Worm (Caenorhabditis elegans) whole organism, L2 larva: ENCODE measurements around the gene srh-39.

ENCODE experiments used
- ama-1 ChIP-seq: fragments of 150-350 bp; optimal IDR thresholded peaks from 2 replicates; lab custom pipeline; 2018; ENCODE audit warnings: inconsistent platforms
- ceh-82 ChIP-seq: fragments of 150-350 bp; optimal IDR thresholded peaks from 2 replicates; lab custom pipeline; 2014; ENCODE audit warnings: missing biosample characterization, missing genetic modification characterization
- elt-3 ChIP-seq: sonication (generic microtip); optimal IDR thresholded peaks from 2 replicates; lab custom pipeline; 2017; ENCODE audit warnings: missing biosample characterization, missing genetic modification characterization
- fos-1 ChIP-seq: fragments of 150-350 bp; optimal IDR thresholded peaks from 2 replicates; lab custom pipeline; 2014; ENCODE audit warnings: missing biosample characterization, missing genetic modification characterization
- lin-13 ChIP-seq: fragments of 150-350 bp; optimal IDR thresholded peaks from 2 replicates; lab custom pipeline; 2014; ENCODE audit warnings: missing biosample characterization, missing genetic modification reagents, missing genetic modification characterization
- mdl-1 ChIP-seq, 2 experiments: fragments of 150-350 bp in 1 of 2; sonication (generic microtip) in 1 of 2; optimal IDR thresholded peaks; 2 replicates each; lab custom pipeline; 2017; ENCODE audit warnings: missing biosample characterization in 2 of 2, missing genetic modification characterization in 2 of 2
- nhr-12 ChIP-seq: fragments of 150-350 bp; optimal IDR thresholded peaks from 2 replicates; lab custom pipeline; 2014; ENCODE audit warnings: missing biosample characterization, missing genetic modification characterization
- nhr-77 ChIP-seq: fragments of 150-350 bp; optimal IDR thresholded peaks from 2 replicates; lab custom pipeline; 2014; ENCODE audit warnings: missing biosample characterization, missing genetic modification characterization
- peb-1 ChIP-seq: fragments of 150-350 bp; optimal IDR thresholded peaks from 2 replicates; lab custom pipeline; 2014; ENCODE audit warnings: missing biosample characterization, missing genetic modification characterization
- sma-3 ChIP-seq: sonication (generic microtip); optimal IDR thresholded peaks from 2 replicates; lab custom pipeline; 2016; ENCODE audit warnings: missing genetic modification reagents, missing genetic modification characterization, missing compliant biosample characterization
- snpc-4 ChIP-seq: fragments of 150-350 bp; optimal IDR thresholded peaks from 2 replicates; lab custom pipeline; 2014; ENCODE audit warnings: missing biosample characterization, missing genetic modification characterization
- unc-39 ChIP-seq: fragments of 150-350 bp; optimal IDR thresholded peaks from 2 replicates; lab custom pipeline; 2014; ENCODE audit warnings: missing biosample characterization, missing genetic modification characterization
- unc-62 ChIP-seq: fragments of 150-350 bp; optimal IDR thresholded peaks from 2 replicates; lab custom pipeline; 2014; ENCODE audit warnings: missing biosample characterization, missing genetic modification reagents, missing genetic modification characterization
- ztf-11 ChIP-seq: sonication (generic microtip); optimal IDR thresholded peaks from 2 replicates; lab custom pipeline; 2017; ENCODE audit warnings: missing biosample characterization, missing genetic modification characterization

ce11 chrII:7755116-7755571 is 10.2 kb downstream of the srh-39 start, which contains the start of the genes B0228.6 and B0228.1:
- TF ChIP-seq unc-62 (GFP tag; lab: Kevin White, UChicago), result no peak
- no peak for TF ChIP-seq nhr-77 (tag; lab: Kevin White, UChicago)
- TF ChIP-seq unc-39, result no peak
- no peak for TF ChIP-seq lin-13 (GFP tag; lab: Kevin White, UChicago)
- TF ChIP-seq ceh-82 (tag; lab: Kevin White, UChicago), result no peak
- TF ChIP-seq sma-3 (GFP tag; lab: Kevin White, UChicago), result no peak
- TF ChIP-seq ztf-11, result no peak
- TF ChIP-seq fos-1, result no peak
- no peak for TF ChIP-seq ama-1 (lab: Kevin White, UChicago)
- no peak for TF ChIP-seq snpc-4 (tag; lab: Kevin White, UChicago)
- no peak for TF ChIP-seq nhr-12 (tag; lab: Kevin White, UChicago)
- no peak for TF ChIP-seq peb-1 (tag; lab: Kevin White, UChicago)
- TF ChIP-seq mdl-1 (tag; optimal IDR thresholded peaks at IDR 0.05; lab: Kevin White, UChicago), result no peak
- TF ChIP-seq elt-3, result no peak
